Fruit fly (Drosophila melanogaster) whole organism: ENCODE results near the gene CG13658.

Experiments used
- CG8478 ChIP-seq: fragments of >200 bp; optimal IDR thresholded peaks from 2 replicates; lab custom pipeline; 2018; ENCODE audit warnings: inconsistent platforms
- EcR ChIP-seq, 2 experiments: fragments of >200 bp; optimal IDR thresholded peaks; 2 replicates each; lab custom pipeline; 2017; ENCODE audit warnings: missing biosample characterization in 2 of 2, missing genetic modification characterization in 2 of 2, missing genetic modification reagents in 2 of 2
- psq ChIP-seq: fragments of >200 bp; optimal IDR thresholded peaks from 2 replicates; lab custom pipeline; 2017
- usp ChIP-seq: fragments of >200 bp; optimal IDR thresholded peaks from 2 replicates; lab custom pipeline; 2017; ENCODE audit warnings: missing biosample characterization, missing genetic modification characterization, mixed read lengths

DNA sequence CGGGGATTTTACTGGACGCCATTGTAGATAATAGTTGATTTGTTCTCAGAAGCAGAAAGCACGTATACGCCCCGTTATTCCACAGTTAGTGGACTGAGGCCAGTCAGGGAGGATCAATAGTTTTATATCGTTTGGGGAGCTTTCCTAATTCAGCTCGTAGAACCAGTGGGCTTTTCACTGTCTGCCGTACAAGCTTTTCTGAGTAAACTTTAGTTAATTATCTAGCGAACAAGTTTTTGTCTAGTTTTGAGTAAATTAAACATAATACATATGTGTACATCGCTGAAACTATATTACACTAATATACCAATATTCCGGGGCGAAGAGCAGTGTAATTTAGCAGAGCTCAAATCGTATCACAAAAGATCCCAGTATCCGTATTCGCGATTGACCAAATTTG, 35.4 kb downstream of the CG13658 start, which contains the start of gene CG10562:
- TF ChIP-seq psq (lab: Kevin White, UChicago) = no peak
- no peak for TF ChIP-seq usp
- TF ChIP-seq EcR (GFP tag; optimal IDR thresholded peaks at IDR 0.05; lab: Kevin White, UChicago) = no peak
- no peak for TF ChIP-seq CG8478 (lab: Kevin White, UChicago)
